Fruit fly (Drosophila melanogaster) whole organism, prepupa: Measurements from ENCODE around the gene CG17777.

Source experiments
- CG4318 ChIP-seq: fragments of 200-800 bp; sonication (Bioruptor generic); optimal IDR thresholded peaks from 3 replicates; lab custom pipeline; 2017; ENCODE audit warnings: missing biosample characterization, mild to moderate bottlenecking, missing genetic modification characterization
- CG7368 ChIP-seq: fragments of 200-800 bp; sonication (Bioruptor generic); optimal IDR thresholded peaks from 3 replicates; lab custom pipeline; 2016; ENCODE audit warnings: missing biosample characterization, missing genetic modification characterization
- OdsH ChIP-seq: fragments of 200-800 bp; sonication (Bioruptor generic); optimal IDR thresholded peaks from 3 replicates; lab custom pipeline; 2016; ENCODE audit warnings: missing biosample characterization, missing genetic modification characterization
- dac ChIP-seq: fragments of 200-800 bp; sonication (Bioruptor generic); optimal IDR thresholded peaks from 2 replicates; lab custom pipeline; 2017; ENCODE audit warnings: missing biosample characterization, mild to moderate bottlenecking, missing genetic modification characterization
- lz ChIP-seq: fragments of 200-800 bp; sonication (Bioruptor generic); optimal IDR thresholded peaks from 3 replicates; lab custom pipeline; 2016; ENCODE audit warnings: missing biosample characterization, missing genetic modification characterization

- TF ChIP-seq dac (GFP tag; lab: Kevin White, UChicago): no peak
- no peak for TF ChIP-seq OdsH
- TF ChIP-seq lz: no peak
- TF ChIP-seq CG7368 (GFP tag; lab: Kevin White, UChicago): no peak
- TF ChIP-seq CG4318 (GFP tag; lab: Kevin White, UChicago): no peak
Measured at dm6 chrX:2139610-2140009, 47.0 kb upstream of the CG17777 start.
